Fruit fly (Drosophila melanogaster): ENCODE measurements around the gene CG2310.

The CG2310 gene

dm6 chr3R:29470122-29470521, 23.2 kb downstream of the CG2310 start (continued):
- TF ChIP-seq cwo (GFP tag; optimal IDR thresholded peaks at IDR 0.05), result no peak
- TF ChIP-seq Atf-2 (GFP tag; optimal IDR thresholded peaks at IDR 0.05), result no peak
- no peak for TF ChIP-seq B-H1 (GFP tag; IDR thresholded peaks at IDR 0.05)
- TF ChIP-seq Myb (GFP tag; optimal IDR thresholded peaks at IDR 0.05), result no peak
- TF ChIP-seq CG10959 (GFP tag; IDR thresholded peaks at IDR 0.05), result no peak
- no peak for TF ChIP-seq phol (tag; optimal IDR thresholded peaks at IDR 0.05)
- no peak for TF ChIP-seq Lpt (GFP tag; optimal IDR thresholded peaks at IDR 0.05)
- TF ChIP-seq D19A (tag; optimal IDR thresholded peaks at IDR 0.05), result no peak
- TF ChIP-seq ato (GFP tag; IDR thresholded peaks at IDR 0.05; ENCODE audit: partially characterized antibody), result no peak
- no peak for TF ChIP-seq CG11560 (tag; IDR thresholded peaks at IDR 0.05)
- no peak for TF ChIP-seq CG14014 (GFP tag; IDR thresholded peaks at IDR 0.05)
- no peak for TF ChIP-seq Ssrp (tag; optimal IDR thresholded peaks at IDR 0.05)
- TF ChIP-seq lbe (GFP tag; optimal IDR thresholded peaks at IDR 0.05), result no peak
- no peak for TF ChIP-seq CG6689 (GFP tag; IDR thresholded peaks at IDR 0.05)
- TF ChIP-seq MBD-R2 (GFP tag; IDR thresholded peaks at IDR 0.05), result no peak
- no peak for TF ChIP-seq dpn (GFP tag; optimal IDR thresholded peaks at IDR 0.05)
- TF ChIP-seq sens (GFP tag), result peak; percentile 47
- no peak for TF ChIP-seq Ptx1 (GFP tag; IDR thresholded peaks at IDR 0.05)
- no peak for TF ChIP-seq gt (GFP tag; IDR thresholded peaks at IDR 0.05)
- no peak for TF ChIP-seq pan (optimal IDR thresholded peaks at IDR 0.05)
- TF ChIP-seq pan (GFP tag; optimal IDR thresholded peaks at IDR 0.05 in 1 of 2, IDR thresholded peaks at IDR 0.05 in 1 of 2), result no peak
- TF ChIP-seq lab (GFP tag; optimal IDR thresholded peaks at IDR 0.05), result no peak
- no peak for TF ChIP-seq CG9876 (GFP tag; optimal IDR thresholded peaks at IDR 0.05)
- no peak for TF ChIP-seq CG8944 (GFP tag; optimal IDR thresholded peaks at IDR 0.05)
- no peak for TF ChIP-seq Sin3A (optimal IDR thresholded peaks at IDR 0.05)
- no peak for TF ChIP-seq eve (GFP tag; optimal IDR thresholded peaks at IDR 0.05)
- TF ChIP-seq cg (GFP tag; optimal IDR thresholded peaks at IDR 0.05), result no peak
- TF ChIP-seq unpg (GFP tag; optimal IDR thresholded peaks at IDR 0.05), result no peak
- TF ChIP-seq dmrt99B (tag; optimal IDR thresholded peaks at IDR 0.05), result no peak
- TF ChIP-seq CG34422 (GFP tag; IDR thresholded peaks at IDR 0.05), result no peak
- peak; percentile 22 for TF ChIP-seq CG2120 (GFP tag; optimal IDR thresholded peaks at IDR 0.05)
- peak; percentile 5 for TF ChIP-seq tx (GFP tag; optimal IDR thresholded peaks at IDR 0.05)
- no peak for TF ChIP-seq tna (GFP tag; IDR thresholded peaks at IDR 0.05; ENCODE audit: partially characterized antibody)
- TF ChIP-seq CG9797 (GFP tag; optimal IDR thresholded peaks at IDR 0.05), result no peak
- no peak for TF ChIP-seq vvl (GFP tag; IDR thresholded peaks at IDR 0.05)
- TF ChIP-seq Ets65A (GFP tag), result peak; percentile 90
- TF ChIP-seq lmd (GFP tag; IDR thresholded peaks at IDR 0.05), result no peak
- TF ChIP-seq MESR4 (GFP tag; optimal IDR thresholded peaks at IDR 0.05), result no peak
- TF ChIP-seq Sox102F (GFP tag; optimal IDR thresholded peaks at IDR 0.05), result peak; percentile 19
- TF ChIP-seq slbo (GFP tag; IDR thresholded peaks at IDR 0.05), result peak; percentile 48; the same call in 1 of the 2 replicates
- no peak for TF ChIP-seq fd96Cb (tag; optimal IDR thresholded peaks at IDR 0.05)
- TF ChIP-seq CG7372 (GFP tag; IDR thresholded peaks at IDR 0.05), result no peak
- no peak for TF ChIP-seq Deaf1 (tag; optimal IDR thresholded peaks at IDR 0.05)
- TF ChIP-seq stc (GFP tag; IDR thresholded peaks at IDR 0.05), result no peak
- TF ChIP-seq Blimp-1 (GFP tag; optimal IDR thresholded peaks at IDR 0.05), result no peak
- TF ChIP-seq CG8290 (GFP tag; optimal IDR thresholded peaks at IDR 0.05), result no peak
- TF ChIP-seq CG8290 (tag; optimal IDR thresholded peaks at IDR 0.05), result peak in 1 of 2 experiments; percentile 42
- no peak for TF ChIP-seq HmgD (GFP tag; optimal IDR thresholded peaks at IDR 0.05)
- 0 out of 3 replicates have a peak, but pooled peaks have one; percentile 12 for TF ChIP-seq CG2889 (GFP tag; IDR thresholded peaks at IDR 0.05)
- TF ChIP-seq CG7928 (GFP tag; optimal IDR thresholded peaks at IDR 0.05), result no peak
- TF ChIP-seq CG6854 (GFP tag; optimal IDR thresholded peaks at IDR 0.05), result no peak
- TF ChIP-seq zen (tag; optimal IDR thresholded peaks at IDR 0.05), result no peak
- no peak for TF ChIP-seq psq (GFP tag; optimal IDR thresholded peaks at IDR 0.05)
- TF ChIP-seq CG30431 (GFP tag; optimal IDR thresholded peaks at IDR 0.05), result no peak
